Worm (Caenorhabditis elegans) whole organism, L2 larva: ENCODE data around the gene B0001.2.
A peak's percentile ranks its signal among the peaks of the same experiment; 100 is the strongest.

Experiments used
- F13H6.1 ChIP-seq: sonication (generic microtip); optimal IDR thresholded peaks from 2 replicates; lab custom pipeline; 2016; ENCODE audit warnings: missing genetic modification characterization, missing compliant biosample characterization
- R02D3.7 ChIP-seq: fragments of 150-350 bp; optimal IDR thresholded peaks from 2 replicates; lab custom pipeline; 2014; ENCODE audit warnings: missing biosample characterization, missing genetic modification characterization
- Y55F3AM.14 ChIP-seq: fragments of 200-800 bp; sonication (Bioruptor generic); optimal IDR thresholded peaks from 2 replicates; lab custom pipeline; 2018; ENCODE audit warnings: mild to moderate bottlenecking, missing genetic modification characterization, missing compliant biosample characterization
- ZK546.5 ChIP-seq: sonication (generic microtip); optimal IDR thresholded peaks from 2 replicates; lab custom pipeline; 2017; ENCODE audit warnings: missing biosample characterization, missing genetic modification characterization
- alr-1 ChIP-seq: fragments of 150-350 bp; optimal IDR thresholded peaks from 2 replicates; lab custom pipeline; 2014; ENCODE audit warnings: missing biosample characterization, missing genetic modification characterization
- ama-1 ChIP-seq: fragments of 150-350 bp; optimal IDR thresholded peaks from 2 replicates; lab custom pipeline; 2018; ENCODE audit warnings: inconsistent platforms
- blmp-1 ChIP-seq: sonication (generic microtip); optimal IDR thresholded peaks from 2 replicates; lab custom pipeline; 2017; ENCODE audit warnings: missing genetic modification characterization, mild to moderate bottlenecking, missing compliant biosample characterization, antibody characterized with exemption, moderate library complexity; ENCODE audit not compliant: insufficient read depth
- ceh-16 ChIP-seq: fragments of 150-350 bp; optimal IDR thresholded peaks from 2 replicates; lab custom pipeline; 2014; ENCODE audit warnings: missing biosample characterization, missing genetic modification characterization
- crh-2 ChIP-seq: sonication (generic microtip); optimal IDR thresholded peaks from 2 replicates; lab custom pipeline; 2017; ENCODE audit warnings: missing biosample characterization, missing genetic modification characterization
- dmd-4 ChIP-seq: sonication (generic microtip); optimal IDR thresholded peaks from 2 replicates; lab custom pipeline; 2017; ENCODE audit warnings: missing biosample characterization, missing genetic modification characterization
- egl-27 ChIP-seq: sonication (generic microtip); optimal IDR thresholded peaks from 3 replicates; lab custom pipeline; 2017; ENCODE audit warnings: missing biosample characterization, missing genetic modification reagents, missing genetic modification characterization
- elt-3 ChIP-seq: sonication (generic microtip); optimal IDR thresholded peaks from 2 replicates; lab custom pipeline; 2017; ENCODE audit warnings: missing biosample characterization, missing genetic modification characterization
- fos-1 ChIP-seq: fragments of 150-350 bp; optimal IDR thresholded peaks from 2 replicates; lab custom pipeline; 2014; ENCODE audit warnings: missing biosample characterization, missing genetic modification characterization
- gmeb-1 ChIP-seq: fragments of 150-350 bp; optimal IDR thresholded peaks from 2 replicates; lab custom pipeline; 2014; ENCODE audit warnings: missing biosample characterization, missing genetic modification characterization
- lin-11 ChIP-seq: fragments of 150-350 bp; sonication (generic microtip); optimal IDR thresholded peaks from 2 replicates; lab custom pipeline; 2014; ENCODE audit warnings: missing biosample characterization, missing genetic modification characterization, inconsistent platforms, mixed read lengths
- lin-13 ChIP-seq: fragments of 150-350 bp; optimal IDR thresholded peaks from 2 replicates; lab custom pipeline; 2014; ENCODE audit warnings: missing biosample characterization, missing genetic modification reagents, missing genetic modification characterization
- mab-5 ChIP-seq: fragments of 150-350 bp; optimal IDR thresholded peaks from 2 replicates; lab custom pipeline; 2014; ENCODE audit warnings: missing biosample characterization, missing genetic modification characterization
- mbf-1 ChIP-seq: sonication (generic microtip); optimal IDR thresholded peaks from 2 replicates; lab custom pipeline; 2017; ENCODE audit warnings: missing biosample characterization, missing genetic modification characterization
- mdl-1 ChIP-seq, 2 experiments: fragments of 150-350 bp in 1 of 2; sonication (generic microtip) in 1 of 2; optimal IDR thresholded peaks; 2 replicates each; lab custom pipeline; 2017; ENCODE audit warnings: missing biosample characterization in 2 of 2, missing genetic modification characterization in 2 of 2
- nhr-10 ChIP-seq: sonication (generic microtip); optimal IDR thresholded peaks from 2 replicates; lab custom pipeline; 2017; ENCODE audit warnings: missing biosample characterization, missing genetic modification characterization
- nhr-11 ChIP-seq: fragments of 150-350 bp; optimal IDR thresholded peaks from 2 replicates; lab custom pipeline; 2014; ENCODE audit warnings: missing biosample characterization, missing genetic modification characterization
- nhr-129 ChIP-seq: fragments of 150-350 bp; optimal IDR thresholded peaks from 2 replicates; lab custom pipeline; 2014; ENCODE audit warnings: missing biosample characterization, missing genetic modification characterization
- nhr-21 ChIP-seq: fragments of 150-350 bp; optimal IDR thresholded peaks from 2 replicates; lab custom pipeline; 2014; ENCODE audit warnings: missing biosample characterization, missing genetic modification characterization
- nhr-23 ChIP-seq: fragments of 150-350 bp; optimal IDR thresholded peaks from 2 replicates; lab custom pipeline; 2014; ENCODE audit warnings: missing biosample characterization, missing genetic modification reagents, missing genetic modification characterization
- peb-1 ChIP-seq: fragments of 150-350 bp; optimal IDR thresholded peaks from 2 replicates; lab custom pipeline; 2014; ENCODE audit warnings: missing biosample characterization, missing genetic modification characterization
- skn-1 ChIP-seq: sonication (generic microtip); optimal IDR thresholded peaks from 2 replicates; lab custom pipeline; 2017; ENCODE audit warnings: missing biosample characterization, missing genetic modification characterization
- sma-3 ChIP-seq: sonication (generic microtip); optimal IDR thresholded peaks from 2 replicates; lab custom pipeline; 2016; ENCODE audit warnings: missing genetic modification reagents, missing genetic modification characterization, missing compliant biosample characterization
- sma-9 ChIP-seq, 2 experiments: fragments of 150-350 bp in 1 of 2; sonication (generic microtip) in 1 of 2; optimal IDR thresholded peaks; 2 replicates each; lab custom pipeline; 2014 to 2016; ENCODE audit warnings: missing genetic modification characterization in 2 of 2, mild to moderate bottlenecking in 1 of 2, missing biosample characterization in 1 of 2, missing compliant biosample characterization in 1 of 2, missing genetic modification reagents in 1 of 2, moderate library complexity in 1 of 2
- snpc-4 ChIP-seq: fragments of 150-350 bp; optimal IDR thresholded peaks from 2 replicates; lab custom pipeline; 2014; ENCODE audit warnings: missing biosample characterization, missing genetic modification characterization
- unc-39 ChIP-seq: fragments of 150-350 bp; optimal IDR thresholded peaks from 2 replicates; lab custom pipeline; 2014; ENCODE audit warnings: missing biosample characterization, missing genetic modification characterization
- unc-55 ChIP-seq: fragments of 150-350 bp; sonication (generic microtip); optimal IDR thresholded peaks from 3 replicates; lab custom pipeline; 2014; ENCODE audit warnings: missing biosample characterization, missing genetic modification reagents, missing genetic modification characterization
- unc-62 ChIP-seq: fragments of 150-350 bp; optimal IDR thresholded peaks from 2 replicates; lab custom pipeline; 2014; ENCODE audit warnings: missing biosample characterization, missing genetic modification reagents, missing genetic modification characterization
- ztf-1 ChIP-seq: fragments of 200-800 bp; sonication (Bioruptor generic); conservative IDR thresholded peaks from 2 replicates; pipeline ENCODE4 v1.3.6; 2022; ENCODE audit warnings: missing genetic modification characterization, missing compliant biosample characterization
- ztf-4 ChIP-seq: fragments of 150-350 bp; optimal IDR thresholded peaks from 2 replicates; lab custom pipeline; 2014; ENCODE audit warnings: missing biosample characterization, missing genetic modification characterization

The B0001.2 gene

DNA sequence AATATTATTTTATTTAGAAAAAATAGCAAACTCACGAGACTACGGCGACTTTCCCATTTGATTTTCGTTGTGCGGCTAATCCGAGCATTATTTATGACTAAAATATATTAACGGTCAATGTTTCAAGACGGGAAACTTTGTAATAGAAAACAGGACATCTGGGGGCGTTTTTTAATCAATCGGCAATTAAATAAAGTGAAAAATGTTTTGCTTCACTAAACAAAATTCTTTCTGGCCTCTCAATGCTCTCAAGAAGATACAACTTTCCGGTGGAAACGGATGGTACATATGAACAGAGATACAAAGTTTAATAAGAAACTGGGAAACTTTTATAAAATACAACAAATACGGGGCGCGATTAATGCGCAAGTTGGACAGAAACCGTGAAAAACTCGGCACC lies at the start of gene B0001.2:
B0001.2 (minus strand) TSS at position 101 of the 400 bp plus-strand sequence.
- TF ChIP-seq ama-1 = no peak
- TF ChIP-seq snpc-4 (tag; lab: Kevin White, UChicago) = no peak

DNA sequence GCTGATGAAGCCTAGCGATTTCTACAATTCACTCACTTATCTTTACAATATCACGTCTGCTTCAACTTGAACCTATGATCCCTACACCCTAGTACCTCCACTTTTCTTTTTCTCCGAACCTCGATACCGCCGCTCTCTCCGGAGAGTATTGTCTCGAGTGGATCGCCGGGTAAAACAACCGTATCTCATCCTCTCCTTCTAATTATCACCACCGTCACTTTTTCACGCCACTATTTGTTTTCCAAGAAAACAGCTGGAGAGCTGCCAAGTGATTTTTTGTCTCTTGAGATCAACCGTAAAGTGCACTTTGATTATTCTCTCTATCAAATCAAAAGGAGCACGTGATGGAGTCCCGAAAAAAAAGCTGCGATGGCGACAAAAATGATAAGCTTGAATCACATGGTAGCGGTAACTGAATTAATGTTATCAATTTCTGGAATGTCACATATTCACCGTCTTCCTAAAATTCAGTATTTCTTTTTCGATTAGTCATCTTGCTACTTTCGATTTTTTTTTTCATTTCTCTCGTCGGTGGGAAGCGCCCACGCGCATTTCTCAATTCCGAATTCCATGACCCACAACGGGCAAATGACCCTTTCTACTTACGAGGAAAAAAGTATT lies 48.9 kb upstream of the B0001.2 start:
- TF ChIP-seq unc-62 (GFP tag; lab: Kevin White, UChicago) (no peak), ZK546.5 (tag; lab: Kevin White, UChicago) (no peak), dmd-4 (no peak), skn-1 (no peak), snpc-4 (tag; lab: Kevin White, UChicago) (no peak), mdl-1 (tag; optimal IDR thresholded peaks at IDR 0.05; lab: Kevin White, UChicago) (no peak), nhr-11 (tag; lab: Kevin White, UChicago) (no peak), lin-13 (GFP tag; lab: Kevin White, UChicago) (no peak), sma-9 (GFP tag; optimal IDR thresholded peaks at IDR 0.05; lab: Kevin White, UChicago) (peak; percentile 59), sma-9 (tag; optimal IDR thresholded peaks at IDR 0.05; lab: Kevin White, UChicago) (no peak), unc-39 (tag; lab: Kevin White, UChicago) (no peak), egl-27 (no peak), peb-1 (tag; lab: Kevin White, UChicago) (no peak), nhr-23 (tag; lab: Kevin White, UChicago) (no peak), lin-11 (tag; lab: Kevin White, UChicago) (no peak), R02D3.7 (tag; lab: Kevin White, UChicago) (no peak), gmeb-1 (tag; lab: Kevin White, UChicago) (no peak), fos-1 (peak; percentile 17), unc-55 (GFP tag; lab: Kevin White, UChicago) (no peak), F13H6.1 (tag; lab: Kevin White, UChicago) (peak; percentile 59), sma-3 (GFP tag; lab: Kevin White, UChicago) (no peak), nhr-21 (tag; lab: Kevin White, UChicago) (no peak), crh-2 (tag; lab: Kevin White, UChicago) (peak; percentile 9), nhr-10 (tag; lab: Kevin White, UChicago) (no peak), nhr-129 (tag; lab: Kevin White, UChicago) (peak; percentile 28), blmp-1 (no peak)

DNA sequence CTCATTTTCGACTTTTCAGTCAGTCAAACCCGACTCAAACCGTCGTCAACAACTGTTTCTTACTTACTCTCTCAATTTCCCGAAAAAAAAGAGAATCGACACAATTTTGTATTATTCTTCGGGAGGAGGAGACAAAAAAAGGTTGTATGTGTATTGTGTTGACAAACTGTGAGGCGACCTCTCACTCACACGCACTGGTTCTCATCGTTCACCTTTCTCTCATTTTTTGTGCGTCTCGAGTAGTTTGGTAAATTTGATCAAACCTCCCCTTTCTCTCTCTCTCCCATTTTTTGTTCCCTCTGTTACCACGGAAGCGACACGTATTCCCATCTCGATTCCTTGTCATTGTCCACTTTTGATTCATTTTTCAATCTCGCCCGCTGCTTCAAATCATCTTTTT lies 48.0 kb upstream of the B0001.2 start:
- TF ChIP-seq elt-3 (tag; lab: Kevin White, UChicago) (no peak), ceh-16 (tag; lab: Kevin White, UChicago) (no peak), ztf-1 (GFP tag; lab: Robert Waterston, UW) (no peak), F13H6.1 (tag; lab: Kevin White, UChicago) (peak; percentile 51), dmd-4 (no peak), unc-39 (tag; lab: Kevin White, UChicago) (no peak), sma-9 (GFP tag; optimal IDR thresholded peaks at IDR 0.05; lab: Kevin White, UChicago) (peak; percentile 17), sma-9 (tag; optimal IDR thresholded peaks at IDR 0.05; lab: Kevin White, UChicago) (no peak), snpc-4 (tag; lab: Kevin White, UChicago) (no peak), gmeb-1 (tag; lab: Kevin White, UChicago) (no peak), nhr-10 (tag; lab: Kevin White, UChicago) (no peak), ztf-4 (tag; lab: Kevin White, UChicago) (no peak), Y55F3AM.14 (no peak), unc-55 (GFP tag; lab: Kevin White, UChicago) (no peak), mab-5 (tag; lab: Kevin White, UChicago) (no peak), nhr-129 (tag; lab: Kevin White, UChicago) (peak; percentile 71), mbf-1 (no peak)
- TF ChIP-seq, all 48 proteins: peak for 3

DNA sequence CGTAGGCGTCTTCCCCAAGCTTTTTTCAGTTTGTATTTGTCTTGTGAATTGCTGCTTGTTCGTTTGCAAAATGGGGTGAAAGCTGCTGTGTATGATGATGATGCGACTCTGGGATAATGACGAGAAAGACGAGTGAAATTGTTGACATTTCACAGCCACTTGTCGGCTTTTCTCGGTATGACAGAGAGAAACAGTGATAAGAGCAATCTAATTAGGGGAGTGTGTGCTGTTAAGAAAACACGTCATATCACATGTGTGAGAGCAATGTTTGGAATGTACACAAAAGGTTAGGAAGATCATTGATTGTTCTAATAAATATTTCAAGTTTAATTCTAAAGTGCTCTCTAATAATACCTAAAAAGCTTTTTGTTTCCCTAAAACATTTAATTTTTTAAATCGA lies 46.9 kb upstream of the B0001.2 start:
- TF ChIP-seq alr-1 (tag; lab: Kevin White, UChicago) (no peak), fos-1 (peak; percentile 33), crh-2 (tag; lab: Kevin White, UChicago) (peak; percentile 54), sma-9 (GFP tag; optimal IDR thresholded peaks at IDR 0.05; lab: Kevin White, UChicago) (peak; percentile 75), sma-9 (tag; optimal IDR thresholded peaks at IDR 0.05; lab: Kevin White, UChicago) (no peak), nhr-129 (tag; lab: Kevin White, UChicago) (peak; percentile 52), F13H6.1 (tag; lab: Kevin White, UChicago) (peak; percentile 22)
